Worm (Caenorhabditis elegans): ENCODE data around the gene mbr-1.

DNA sequence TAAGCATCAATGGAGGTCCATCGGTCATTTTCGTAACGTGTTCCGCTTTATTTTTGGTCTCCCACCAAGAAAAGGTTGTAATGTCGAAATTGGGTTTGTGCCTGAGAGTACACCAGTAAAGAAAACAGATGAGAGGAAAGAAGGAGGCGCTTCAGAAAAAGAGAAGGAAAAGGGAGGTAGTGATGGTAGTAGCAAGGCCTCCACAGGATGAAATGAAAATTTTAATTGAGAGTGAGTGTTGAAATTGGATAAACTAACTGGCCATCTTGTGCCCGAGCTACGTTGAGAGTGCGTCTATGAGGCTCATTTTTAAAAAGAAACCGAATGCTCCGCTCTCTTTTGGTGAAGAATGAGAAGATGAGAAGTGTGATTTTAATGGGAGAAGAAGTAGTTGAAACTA is 24.5 kb upstream of the mbr-1 start, which contains the start of gene R07A4.2:
- no peak for TF ChIP-seq jun-1 (tag; optimal IDR thresholded peaks at IDR 0.05)
- TF ChIP-seq madf-5 (GFP tag; IDR thresholded peaks at IDR 0.05): no peak
- no peak for TF ChIP-seq zfp-3 (GFP tag; conservative IDR thresholded peaks at IDR 0.05)
- TF ChIP-seq unc-130 (GFP tag; optimal IDR thresholded peaks at IDR 0.05): no peak
- TF ChIP-seq F10B5.3 (tag; optimal IDR thresholded peaks at IDR 0.05): no peak

All from whole organism, L4 larva.